Fruit fly (Drosophila melanogaster) S2 (cell line): ENCODE measurements around the gene CG1575.

ENCODE experiments used
- CG8478 ChIP-seq: fragments of >200 bp; optimal IDR thresholded peaks from 2 replicates; lab custom pipeline; 2018
- CTCF ChIP-seq, 2 experiments: fragments of >200 bp; optimal IDR thresholded peaks; 2 replicates each; lab custom pipeline; 2018

- TF ChIP-seq CG8478 (lab: Kevin White, UChicago): no peak
- TF ChIP-seq CTCF (optimal IDR thresholded peaks at IDR 0.05; lab: Kevin White, UChicago): no peak
Observed at dm6 chrX:8115343-8115676, 1.5 kb upstream of the CG1575 start.
